Worm (Caenorhabditis elegans) whole organism, early embryonic: ENCODE measurements around the gene him-18.

Experiments
- ama-1 ChIP-seq: fragments of 150-350 bp; optimal IDR thresholded peaks from 2 replicates; lab custom pipeline; 2014
- ets-7 ChIP-seq: sonication (generic microtip); optimal IDR thresholded peaks from 2 replicates; lab custom pipeline; 2016; ENCODE audit warnings: missing genotype, missing genetic modification characterization, missing compliant biosample characterization
- flt-1 ChIP-seq: fragments of 200-800 bp; sonication (Bioruptor generic); IDR thresholded peaks from 2 replicates; pipeline ENCODE4 v1.3.6; 2022; ENCODE audit warnings: missing genetic modification characterization, missing compliant biosample characterization
- hmbx-1 ChIP-seq: sonication (generic microtip); optimal IDR thresholded peaks from 2 replicates; lab custom pipeline; 2016; ENCODE audit warnings: mild to moderate bottlenecking, missing genetic modification characterization, missing compliant biosample characterization
- hnd-1 ChIP-seq: sonication (generic microtip); optimal IDR thresholded peaks from 2 replicates; lab custom pipeline; 2016; ENCODE audit warnings: missing genetic modification characterization, missing compliant biosample characterization

DNA sequence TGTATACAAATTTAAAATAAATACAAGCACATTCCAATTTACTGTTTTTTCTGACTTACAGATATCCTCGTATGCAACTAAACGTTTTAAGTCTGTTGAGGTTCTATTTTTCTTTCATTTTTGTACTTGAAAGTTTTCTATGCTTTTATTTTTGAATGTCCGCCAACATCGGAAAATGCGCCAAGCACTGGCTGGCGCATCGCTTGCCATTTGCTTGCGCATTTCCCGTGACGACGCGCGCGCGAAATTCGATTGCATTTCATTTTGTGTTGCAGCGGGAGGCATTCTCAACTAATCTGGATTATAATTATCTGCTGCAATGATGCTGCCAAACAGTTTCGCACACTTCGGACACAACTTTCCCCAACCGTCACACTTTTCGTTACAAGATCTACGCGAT lies 42.0 kb upstream of the him-18 start, which contains the start of gene fbxl-2:
- no peak for TF ChIP-seq ama-1 (lab: Kevin White, UChicago)
- peak; percentile 10 for TF ChIP-seq ets-7 (tag; lab: Kevin White, UChicago)
- TF ChIP-seq flt-1, result peak; percentile 80; the same call in 1 of the 2 replicates
- TF ChIP-seq hnd-1 (tag; lab: Kevin White, UChicago), result peak; percentile 40
- TF ChIP-seq hmbx-1, result no peak
